Fruit fly (Drosophila melanogaster) whole organism: ENCODE results near the gene CG9360.

Experiments
- CG8478 ChIP-seq: fragments of >200 bp; optimal IDR thresholded peaks from 2 replicates; lab custom pipeline; 2018; ENCODE audit warnings: inconsistent platforms
- Dll ChIP-seq: fragments of >200 bp; optimal IDR thresholded peaks from 2 replicates; lab custom pipeline; 2017
- pan ChIP-seq: fragments of >200 bp; optimal IDR thresholded peaks from 2 replicates; lab custom pipeline; 2017
- psq ChIP-seq: fragments of >200 bp; optimal IDR thresholded peaks from 2 replicates; lab custom pipeline; 2017

DNA sequence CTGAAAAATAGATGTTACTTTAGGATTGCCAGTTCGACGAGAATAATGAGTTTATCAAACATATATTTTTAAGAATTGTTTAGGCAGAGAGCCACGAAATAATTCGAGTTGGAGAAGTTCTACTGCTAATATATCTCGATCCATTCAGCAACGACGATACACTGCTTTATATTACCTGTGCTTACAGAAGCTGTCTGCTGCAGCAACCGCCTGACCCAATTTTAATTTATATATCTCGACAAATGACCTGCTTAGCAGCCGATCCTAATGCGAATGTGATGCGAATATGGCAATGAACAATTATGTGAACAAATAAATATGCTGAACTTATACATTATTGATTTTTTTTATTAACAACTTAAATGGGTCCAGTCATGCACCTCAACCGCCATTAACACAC, 34.1 kb upstream of the CG9360 start:
- TF ChIP-seq Dll (lab: Kevin White, UChicago), result no peak
- TF ChIP-seq CG8478 (lab: Kevin White, UChicago), result no peak
- no peak for TF ChIP-seq pan (lab: Kevin White, UChicago)
- TF ChIP-seq psq, result no peak
